Fruit fly (Drosophila melanogaster): ENCODE measurements around the gene CG18170.

CG18170 gene

dm6 chr3L:1578391-1578948, 24.3 kb upstream of the CG18170 start (continued):
- no peak for TF ChIP-seq p53 (GFP tag; optimal IDR thresholded peaks at IDR 0.05)
- peak; percentile 44; the same call in 2 of the 3 replicates for TF ChIP-seq CG17361 (GFP tag; IDR thresholded peaks at IDR 0.05)
- TF ChIP-seq prd (optimal IDR thresholded peaks at IDR 0.05), result no peak
- peak; percentile 58 for TF ChIP-seq prd (GFP tag; IDR thresholded peaks at IDR 0.05)
- TF ChIP-seq BtbVII (GFP tag; optimal IDR thresholded peaks at IDR 0.05), result peak; percentile 69
- TF ChIP-seq CG12659 (GFP tag; optimal IDR thresholded peaks at IDR 0.05), result peak; percentile 31
- TF ChIP-seq pan (optimal IDR thresholded peaks at IDR 0.05), result no peak
- peak in 1 of 2 experiments; percentile 56 for TF ChIP-seq pan (GFP tag; optimal IDR thresholded peaks at IDR 0.05 in 1 of 2, IDR thresholded peaks at IDR 0.05 in 1 of 2)
- no peak for TF ChIP-seq vnd (GFP tag; IDR thresholded peaks at IDR 0.05; ENCODE audit: partially characterized antibody)
- peak; percentile 33 for TF ChIP-seq CG13424 (tag; optimal IDR thresholded peaks at IDR 0.05)
- no peak for TF ChIP-seq CG3407 (GFP tag; optimal IDR thresholded peaks at IDR 0.05)
- TF ChIP-seq stwl (tag; optimal IDR thresholded peaks at IDR 0.05), result no peak
- no peak for TF ChIP-seq Taf1 (GFP tag; IDR thresholded peaks at IDR 0.05)
- peak; percentile 30 for TF ChIP-seq CG33557 (GFP tag; optimal IDR thresholded peaks at IDR 0.05)
- TF ChIP-seq CTCF (GFP tag; optimal IDR thresholded peaks at IDR 0.05), result peak; percentile 47
- TF ChIP-seq HHEX (GFP tag; optimal IDR thresholded peaks at IDR 0.05), result peak; percentile 69
- TF ChIP-seq CG13775 (GFP tag; optimal IDR thresholded peaks at IDR 0.05), result peak; percentile 8
- TF ChIP-seq rib (GFP tag; IDR thresholded peaks at IDR 0.05), result no peak
- TF ChIP-seq sna (GFP tag; IDR thresholded peaks at IDR 0.05; ENCODE audit: partially characterized antibody), result no peak
- TF ChIP-seq Blimp-1 (GFP tag; optimal IDR thresholded peaks at IDR 0.05), result peak; percentile 44
- no peak for TF ChIP-seq lbe (GFP tag; optimal IDR thresholded peaks at IDR 0.05)
- TF ChIP-seq CG43689 (GFP tag; IDR thresholded peaks at IDR 0.05), result no peak
- TF ChIP-seq fd102C (GFP tag; optimal IDR thresholded peaks at IDR 0.05), result no peak
- peak in 1 of 2 experiments; percentile 43 for TF ChIP-seq Hr51 (GFP tag; optimal IDR thresholded peaks at IDR 0.05)
- 0 out of 2 replicates have a peak, but pooled peaks have one; percentile 6 for TF ChIP-seq toy (GFP tag; IDR thresholded peaks at IDR 0.05)
- 0 out of 3 replicates have a peak, but pooled peaks have one; percentile 6 for TF ChIP-seq so (GFP tag; IDR thresholded peaks at IDR 0.05)
- no peak for TF ChIP-seq CG10321 (GFP tag; IDR thresholded peaks at IDR 0.05)
- peak; percentile 29 for TF ChIP-seq cwo (GFP tag; optimal IDR thresholded peaks at IDR 0.05)
- TF ChIP-seq CG32767 (GFP tag; IDR thresholded peaks at IDR 0.05), result no peak
- no peak for TF ChIP-seq Stat92E (GFP tag; optimal IDR thresholded peaks at IDR 0.05)
- no peak for TF ChIP-seq CG8281 (tag; optimal IDR thresholded peaks at IDR 0.05)
- peak; percentile 47 for TF ChIP-seq Fer3 (tag; optimal IDR thresholded peaks at IDR 0.05)
- TF ChIP-seq Fer1 (GFP tag; optimal IDR thresholded peaks at IDR 0.05), result peak; percentile 49
- TF ChIP-seq fd3F (GFP tag; optimal IDR thresholded peaks at IDR 0.05), result peak; percentile 3
- TF ChIP-seq CG18476 (GFP tag; optimal IDR thresholded peaks at IDR 0.05), result peak; percentile 50
- TF ChIP-seq Sox102F (GFP tag; optimal IDR thresholded peaks at IDR 0.05), result peak; percentile 46
- no peak for TF ChIP-seq emc (GFP tag; optimal IDR thresholded peaks at IDR 0.05)
- peak; percentile 2 for TF ChIP-seq CG13296 (GFP tag; optimal IDR thresholded peaks at IDR 0.05)
- peak; percentile 54 for TF ChIP-seq CG5180 (GFP tag; optimal IDR thresholded peaks at IDR 0.05)
- peak; percentile 22 for TF ChIP-seq az2 (GFP tag; optimal IDR thresholded peaks at IDR 0.05)
- TF ChIP-seq CG9727 (GFP tag; optimal IDR thresholded peaks at IDR 0.05), result peak; percentile 45
- TF ChIP-seq ro (GFP tag; IDR thresholded peaks at IDR 0.05), result no peak
- TF ChIP-seq jumu (GFP tag; optimal IDR thresholded peaks at IDR 0.05), result peak; percentile 23
- no peak for TF ChIP-seq wek (GFP tag; optimal IDR thresholded peaks at IDR 0.05)
- TF ChIP-seq MBD-R2 (GFP tag; IDR thresholded peaks at IDR 0.05), result 0 out of 2 replicates have a peak, but pooled peaks have one; percentile 18
- peak; percentile 9; the same call in 1 of the 2 replicates for TF ChIP-seq Drgx (GFP tag; IDR thresholded peaks at IDR 0.05)
- no peak for TF ChIP-seq CG12155 (GFP tag; optimal IDR thresholded peaks at IDR 0.05)
- peak; percentile 26 for TF ChIP-seq CG12391 (tag; optimal IDR thresholded peaks at IDR 0.05)
- no peak for TF ChIP-seq hkb (optimal IDR thresholded peaks at IDR 0.05)
- TF ChIP-seq hkb (GFP tag; IDR thresholded peaks at IDR 0.05), result peak; percentile 33; the same call in 1 of the 2 replicates

Measured in whole organism, embryonic.